Fruit fly (Drosophila melanogaster) whole organism, embryonic: Measurements from ENCODE around the gene baf.

Source experiments
- ATbp ChIP-seq: fragments of 200-800 bp; sonication (Bioruptor generic); optimal IDR thresholded peaks from 2 replicates; lab custom pipeline; 2017; ENCODE audit warnings: missing biosample characterization, mild to moderate bottlenecking, missing genetic modification characterization, missing genetic modification reagents
- CG10147 ChIP-seq: fragments of 200-800 bp; sonication (Bioruptor generic); optimal IDR thresholded peaks from 2 replicates; lab custom pipeline; 2019; ENCODE audit warnings: missing biosample characterization, mild to moderate bottlenecking, missing genetic modification characterization, moderate library complexity
- CG10565 ChIP-seq: fragments of 200-800 bp; sonication (Bioruptor generic); optimal IDR thresholded peaks from 3 replicates; lab custom pipeline; 2016; ENCODE audit warnings: missing biosample characterization, mild to moderate bottlenecking, missing genetic modification characterization
- CG1233 ChIP-seq: fragments of 200-800 bp; sonication (Bioruptor generic); optimal IDR thresholded peaks from 4 replicates; lab custom pipeline; 2018; ENCODE audit warnings: missing biosample characterization, mild to moderate bottlenecking, missing genetic modification characterization
- CG13287 ChIP-seq: fragments of 200-800 bp; sonication (Bioruptor generic); IDR thresholded peaks from 2 replicates; pipeline ENCODE4 v1.3.6; 2022; ENCODE audit warnings: missing biosample characterization, missing genetic modification characterization; ENCODE audit not compliant: partially characterized antibody
- CG14014 ChIP-seq: fragments of 200-800 bp; sonication (Bioruptor generic); IDR thresholded peaks from 2 replicates; pipeline ENCODE4 v1.3.6; 2022; ENCODE audit warnings: missing biosample characterization, missing genetic modification characterization
- CG16779 ChIP-seq: fragments of 200-800 bp; sonication (Bioruptor generic); IDR thresholded peaks from 2 replicates; pipeline ENCODE4 v1.3.6; 2022; ENCODE audit warnings: missing biosample characterization, missing genetic modification characterization
- CG16863 ChIP-seq: fragments of 200-800 bp; sonication (Bioruptor generic); optimal IDR thresholded peaks from 3 replicates; lab custom pipeline; 2016; ENCODE audit warnings: missing biosample characterization, missing genetic modification characterization
- CG17359 ChIP-seq: fragments of 200-800 bp; sonication (Bioruptor generic); optimal IDR thresholded peaks from 3 replicates; lab custom pipeline; 2018; ENCODE audit warnings: missing biosample characterization, mild to moderate bottlenecking, missing genetic modification characterization, moderate library complexity
- CG18476 ChIP-seq: fragments of 200-800 bp; sonication (Bioruptor generic); optimal IDR thresholded peaks from 2 replicates; lab custom pipeline; 2016; ENCODE audit warnings: missing biosample characterization, mild to moderate bottlenecking, missing genetic modification characterization
- CG2129 ChIP-seq: fragments of 200-800 bp; sonication (Bioruptor generic); IDR thresholded peaks from 2 replicates; pipeline ENCODE4 v1.3.6; 2022; ENCODE audit warnings: missing biosample characterization, missing genetic modification characterization; ENCODE audit not compliant: partially characterized antibody
- CG2875 ChIP-seq: fragments of 200-800 bp; sonication (Bioruptor generic); optimal IDR thresholded peaks from 2 replicates; lab custom pipeline; 2017; ENCODE audit warnings: missing biosample characterization, mild to moderate bottlenecking, missing genetic modification characterization, missing genetic modification reagents
- CG31224 ChIP-seq: fragments of 200-800 bp; sonication (Bioruptor generic); IDR thresholded peaks from 2 replicates; pipeline ENCODE4 v1.3.6; 2022; ENCODE audit warnings: missing biosample characterization, missing genetic modification characterization
- CG3163 ChIP-seq: fragments of 200-800 bp; sonication (Bioruptor generic); optimal IDR thresholded peaks from 3 replicates; lab custom pipeline; 2016; ENCODE audit warnings: missing biosample characterization, missing genetic modification characterization
- CG3838 ChIP-seq: fragments of 200-800 bp; sonication (Bioruptor generic); optimal IDR thresholded peaks from 3 replicates; lab custom pipeline; 2016; ENCODE audit warnings: missing biosample characterization, missing genetic modification characterization
- CG4854 ChIP-seq: fragments of 200-800 bp; sonication (Bioruptor generic); optimal IDR thresholded peaks from 2 replicates; lab custom pipeline; 2016; ENCODE audit warnings: missing biosample characterization, missing genetic modification characterization, inconsistent platforms
- CG6175 ChIP-seq: fragments of 200-800 bp; sonication (Bioruptor generic); IDR thresholded peaks from 3 replicates; pipeline ENCODE4 v1.3.6; 2022; ENCODE audit warnings: missing biosample characterization, missing genetic modification characterization
- CG7271 ChIP-seq: fragments of 200-800 bp; sonication (Bioruptor generic); optimal IDR thresholded peaks from 2 replicates; lab custom pipeline; 2018; ENCODE audit warnings: missing biosample characterization, mild to moderate bottlenecking, missing genetic modification characterization, moderate library complexity
- CG9876 ChIP-seq: fragments of 200-800 bp; sonication (Bioruptor generic); optimal IDR thresholded peaks from 2 replicates; lab custom pipeline; 2016; ENCODE audit warnings: missing biosample characterization, missing genetic modification characterization
- Dp ChIP-seq: fragments of 200-800 bp; sonication (Bioruptor generic); optimal IDR thresholded peaks from 2 replicates; lab custom pipeline; 2018; ENCODE audit warnings: missing biosample characterization, mild to moderate bottlenecking, missing genetic modification characterization, moderate library complexity
- ERR ChIP-seq: fragments of 200-800 bp; sonication (Bioruptor generic); optimal IDR thresholded peaks from 2 replicates; lab custom pipeline; 2016; ENCODE audit warnings: missing biosample characterization, missing genetic modification characterization
- HLH3B ChIP-seq: fragments of 200-800 bp; sonication (Bioruptor generic); IDR thresholded peaks from 2 replicates; pipeline ENCODE4 v1.3.6; 2022; ENCODE audit warnings: missing biosample characterization, missing genetic modification characterization
- HmgZ ChIP-seq: fragments of 200-800 bp; sonication (Bioruptor generic); optimal IDR thresholded peaks from 2 replicates; lab custom pipeline; 2018; ENCODE audit warnings: missing biosample characterization, mild to moderate bottlenecking, missing genetic modification characterization
- Lim3 ChIP-seq: fragments of 200-800 bp; sonication (Bioruptor generic); IDR thresholded peaks from 2 replicates; pipeline ENCODE4 v1.3.6; 2022; ENCODE audit warnings: missing biosample characterization, missing genetic modification characterization
- MESR4 ChIP-seq: fragments of 200-800 bp; sonication (Bioruptor generic); optimal IDR thresholded peaks from 2 replicates; lab custom pipeline; 2018; ENCODE audit warnings: missing biosample characterization, mild to moderate bottlenecking, missing genetic modification characterization, moderate library complexity
- Mad ChIP-seq: fragments of 200-800 bp; sonication (Bioruptor generic); optimal IDR thresholded peaks from 2 replicates; lab custom pipeline; 2016; ENCODE audit warnings: missing biosample characterization, missing genetic modification characterization
- Meics ChIP-seq: fragments of 200-800 bp; sonication (Bioruptor generic); optimal IDR thresholded peaks from 2 replicates; lab custom pipeline; 2017; ENCODE audit warnings: missing biosample characterization, mild to moderate bottlenecking, missing genetic modification characterization
- Mes4 ChIP-seq: fragments of 200-800 bp; sonication (Bioruptor generic); optimal IDR thresholded peaks from 2 replicates; lab custom pipeline; 2016; ENCODE audit warnings: missing biosample characterization, missing genetic modification characterization
- Pdp1 ChIP-seq, 2 experiments: fragments of 200-800 bp; sonication (Bioruptor generic); optimal IDR thresholded peaks; 3 replicates each; lab custom pipeline; 2016; ENCODE audit warnings: missing biosample characterization in 2 of 2, missing genetic modification characterization in 2 of 2, mild to moderate bottlenecking in 1 of 2, moderate library complexity in 1 of 2
- Spps ChIP-seq: fragments of 200-800 bp; sonication (Bioruptor generic); optimal IDR thresholded peaks from 2 replicates; lab custom pipeline; 2018; ENCODE audit warnings: missing biosample characterization, mild to moderate bottlenecking, missing genetic modification characterization
- ara ChIP-seq: fragments of 200-800 bp; sonication (Bioruptor generic); IDR thresholded peaks from 2 replicates; pipeline ENCODE4 v1.3.6; 2022; ENCODE audit warnings: missing biosample characterization, missing genetic modification characterization
- ase ChIP-seq: fragments of 200-800 bp; sonication (Bioruptor generic); IDR thresholded peaks from 3 replicates; pipeline ENCODE4 v1.3.6; 2022; ENCODE audit warnings: missing biosample characterization, missing genetic modification characterization
- btn ChIP-seq: fragments of 200-800 bp; sonication (Bioruptor generic); optimal IDR thresholded peaks from 2 replicates; lab custom pipeline; 2016; ENCODE audit warnings: missing biosample characterization, missing genetic modification characterization
- cato ChIP-seq: fragments of 200-800 bp; sonication (Bioruptor generic); optimal IDR thresholded peaks from 2 replicates; lab custom pipeline; 2016; ENCODE audit warnings: missing biosample characterization, missing genetic modification characterization, borderline replicate concordance
- da ChIP-seq: fragments of 200-800 bp; sonication (Bioruptor generic); optimal IDR thresholded peaks from 2 replicates; lab custom pipeline; 2016; ENCODE audit warnings: missing biosample characterization, missing genetic modification characterization
- h ChIP-seq: fragments of >200 bp; optimal IDR thresholded peaks from 2 replicates; lab custom pipeline; 2017
- inv ChIP-seq: fragments of 200-800 bp; sonication (Bioruptor generic); IDR thresholded peaks from 2 replicates; pipeline ENCODE4 v1.3.6; 2022; ENCODE audit warnings: missing biosample characterization, missing genetic modification characterization; ENCODE audit not compliant: partially characterized antibody
- kah ChIP-seq: fragments of 200-800 bp; sonication (Bioruptor generic); optimal IDR thresholded peaks from 2 replicates; lab custom pipeline; 2018; ENCODE audit warnings: missing biosample characterization, mild to moderate bottlenecking, missing genetic modification characterization
- lola ChIP-seq, 3 experiments: fragments of >200 bp in 2 of 3; fragments of 200-800 bp in 1 of 3; sonication (Bioruptor generic) in 1 of 3; optimal IDR thresholded peaks; 2 replicates each; lab custom pipeline; 2017 to 2019; ENCODE audit warnings: missing biosample characterization in 3 of 3, missing genetic modification characterization in 3 of 3, mild to moderate bottlenecking in 1 of 3, moderate library complexity in 1 of 3
- maf-S ChIP-seq: fragments of 200-800 bp; sonication (Bioruptor generic); optimal IDR thresholded peaks from 2 replicates; lab custom pipeline; 2016; ENCODE audit warnings: missing biosample characterization, missing genetic modification characterization
- odd ChIP-seq: fragments of 200-800 bp; sonication (Bioruptor generic); optimal IDR thresholded peaks from 2 replicates; lab custom pipeline; 2017; ENCODE audit warnings: missing biosample characterization, mild to moderate bottlenecking, missing genetic modification characterization
- org-1 ChIP-seq: fragments of 200-800 bp; sonication (Bioruptor generic); optimal IDR thresholded peaks from 2 replicates; lab custom pipeline; 2017; ENCODE audit warnings: missing biosample characterization, missing genetic modification characterization
- pfk ChIP-seq: fragments of 200-800 bp; sonication (Bioruptor generic); optimal IDR thresholded peaks from 2 replicates; lab custom pipeline; 2018; ENCODE audit warnings: missing biosample characterization, mild to moderate bottlenecking, missing genetic modification characterization, moderate library complexity
- phol ChIP-seq: fragments of 200-800 bp; sonication (Bioruptor generic); optimal IDR thresholded peaks from 3 replicates; lab custom pipeline; 2018; ENCODE audit warnings: missing biosample characterization, mild to moderate bottlenecking, missing genetic modification characterization, moderate library complexity
- pum ChIP-seq: fragments of 200-800 bp; sonication (Bioruptor generic); optimal IDR thresholded peaks from 2 replicates; lab custom pipeline; 2016; ENCODE audit warnings: missing biosample characterization, missing genetic modification characterization
- schlank ChIP-seq: fragments of 200-800 bp; sonication (Bioruptor generic); optimal IDR thresholded peaks from 2 replicates; lab custom pipeline; 2018; ENCODE audit warnings: missing biosample characterization, mild to moderate bottlenecking, missing genetic modification characterization
- tna ChIP-seq: fragments of 200-800 bp; sonication (Bioruptor generic); IDR thresholded peaks from 2 replicates; pipeline ENCODE4 v1.3.6; 2022; ENCODE audit warnings: missing biosample characterization, missing genetic modification characterization; ENCODE audit not compliant: partially characterized antibody
- twi ChIP-seq: fragments of 200-800 bp; optimal IDR thresholded peaks from 2 replicates; lab custom pipeline; 2019; ENCODE audit warnings: missing biosample characterization, mild to moderate bottlenecking, missing genetic modification characterization, moderate library complexity

baf gene

dm6 chr2L:7993984-7994854 is 35.0 kb upstream of the baf start, which contains the start of gene pes (continued):
- TF ChIP-seq CG7271 (tag; lab: Kevin White, UChicago), result peak; percentile 67
- TF ChIP-seq CG4854 (GFP tag; lab: Kevin White, UChicago), result peak; percentile 81
- no peak for TF ChIP-seq CG2875 (GFP tag; lab: Kevin White, UChicago)
- peak; percentile 88 for TF ChIP-seq CG17359 (tag; lab: Kevin White, UChicago)
- peak; percentile 95 for TF ChIP-seq Meics (GFP tag; lab: Kevin White, UChicago)
- peak; percentile 89 for TF ChIP-seq ase (GFP tag; lab: Robert Waterston, UW)
- peak; percentile 56; the same call in 1 of the 2 replicates for TF ChIP-seq CG13287 (GFP tag; lab: Robert Waterston, UW)
- peak; percentile 72 for TF ChIP-seq CG16863
- peak; percentile 74 for TF ChIP-seq maf-S (GFP tag; lab: Kevin White, UChicago)
- TF ChIP-seq CG3838, result peak; percentile 84
- TF ChIP-seq ara, result peak; percentile 90
- TF ChIP-seq cato (GFP tag; lab: Kevin White, UChicago), result no peak
- peak; percentile 62 for TF ChIP-seq da
- TF ChIP-seq ATbp, result peak; percentile 66
- peak; percentile 41 for TF ChIP-seq HmgZ (tag; lab: Kevin White, UChicago)
- peak; percentile 92 for TF ChIP-seq HLH3B (GFP tag; lab: Robert Waterston, UW)
- no peak for TF ChIP-seq h (lab: Kevin White, UChicago)
- peak; percentile 85 for TF ChIP-seq CG14014 (GFP tag; lab: Robert Waterston, UW)
- TF ChIP-seq btn (GFP tag; lab: Kevin White, UChicago), result peak; percentile 59
- peak; percentile 56 for TF ChIP-seq CG10565 (GFP tag; lab: Kevin White, UChicago)
- no peak for TF ChIP-seq CG9876 (GFP tag; lab: Kevin White, UChicago)
- peak; percentile 95 for TF ChIP-seq CG18476
- peak; percentile 88 for TF ChIP-seq pum (GFP tag; lab: Kevin White, UChicago)
- TF ChIP-seq MESR4 (GFP tag; lab: Kevin White, UChicago), result peak; percentile 25
- peak; percentile 76 for TF ChIP-seq schlank (tag; lab: Kevin White, UChicago)
- peak; percentile 80 for TF ChIP-seq CG16779 (GFP tag; lab: Robert Waterston, UW)
- TF ChIP-seq Lim3, result peak; percentile 76; the same call in 1 of the 2 replicates
- peak; percentile 87 for TF ChIP-seq Mad (GFP tag; lab: Kevin White, UChicago)
- TF ChIP-seq kah (GFP tag; lab: Kevin White, UChicago), result peak; percentile 86
- peak; percentile 72 for TF ChIP-seq odd (GFP tag; lab: Kevin White, UChicago)
- TF ChIP-seq inv (GFP tag; lab: Robert Waterston, UW), result peak; percentile 43; the same call in 1 of the 2 replicates
- no peak for TF ChIP-seq Dp
- TF ChIP-seq twi, result peak; percentile 65
- TF ChIP-seq CG10147 (GFP tag; lab: Kevin White, UChicago), result peak; percentile 95
- TF ChIP-seq pfk (GFP tag; lab: Kevin White, UChicago), result peak; percentile 17
- TF ChIP-seq org-1, result peak; percentile 86
- TF ChIP-seq Spps (tag; lab: Kevin White, UChicago), result peak; percentile 74
- no peak for TF ChIP-seq CG2129
- peak; percentile 93 for TF ChIP-seq phol (tag; lab: Kevin White, UChicago)
- TF ChIP-seq Pdp1 (GFP tag; optimal IDR thresholded peaks at IDR 0.05; lab: Kevin White, UChicago), result peak; percentile 86 to 95
- TF ChIP-seq ERR (GFP tag; lab: Kevin White, UChicago), result peak; percentile 64
- peak in 1 of 3 experiments; percentile 89 for TF ChIP-seq lola (GFP tag; optimal IDR thresholded peaks at IDR 0.05; lab: Kevin White, UChicago)
- peak; percentile 89 for TF ChIP-seq CG31224
- peak; percentile 51; the same call in 1 of the 2 replicates for TF ChIP-seq tna (GFP tag; lab: Robert Waterston, UW)
- peak; percentile 91 for TF ChIP-seq CG6175 (GFP tag; lab: Robert Waterston, UW)
- TF ChIP-seq CG3163 (GFP tag; lab: Kevin White, UChicago), result peak; percentile 90
- TF ChIP-seq CG1233 (GFP tag; lab: Kevin White, UChicago), result peak; percentile 86
- TF ChIP-seq Mes4 (GFP tag; lab: Kevin White, UChicago), result peak; percentile 65
